Fruit fly (Drosophila melanogaster) whole organism, embryonic: ENCODE measurements around the gene CG6656.

Source experiments
- Adf1 ChIP-seq: fragments of 200-800 bp; sonication (Bioruptor generic); IDR thresholded peaks from 2 replicates; pipeline ENCODE4 v1.3.6; 2022; ENCODE audit warnings: missing biosample characterization, missing genetic modification characterization
- Aef1 ChIP-seq: fragments of 200-800 bp; sonication (Bioruptor generic); IDR thresholded peaks from 3 replicates; pipeline ENCODE4 v1.3.6; 2022; ENCODE audit warnings: missing biosample characterization, missing genetic modification characterization
- Antp ChIP-seq: fragments of 200-800 bp; sonication (Bioruptor generic); optimal IDR thresholded peaks from 3 replicates; lab custom pipeline; 2016; ENCODE audit warnings: missing biosample characterization, missing genetic modification characterization
- B-H1 ChIP-seq: fragments of 200-800 bp; sonication (Bioruptor generic); IDR thresholded peaks from 3 replicates; pipeline ENCODE4 v1.3.6; 2022; ENCODE audit warnings: missing biosample characterization, missing genetic modification characterization
- Blimp-1 ChIP-seq: fragments of 200-800 bp; sonication (Bioruptor generic); optimal IDR thresholded peaks from 3 replicates; lab custom pipeline; 2018; ENCODE audit warnings: missing biosample characterization, missing genetic modification characterization, mild to moderate bottlenecking, moderate library complexity, missing genetic modification reagents
- BtbVII ChIP-seq: fragments of 200-800 bp; sonication (Bioruptor generic); optimal IDR thresholded peaks from 3 replicates; lab custom pipeline; 2017; ENCODE audit warnings: missing biosample characterization, mild to moderate bottlenecking, missing genetic modification characterization
- CG10209 ChIP-seq: fragments of 200-800 bp; sonication (Bioruptor generic); optimal IDR thresholded peaks from 3 replicates; lab custom pipeline; 2017; ENCODE audit warnings: missing biosample characterization, mild to moderate bottlenecking, missing genetic modification characterization, missing genetic modification reagents
- CG10979 ChIP-seq: fragments of 200-800 bp; sonication (Bioruptor generic); optimal IDR thresholded peaks from 2 replicates; lab custom pipeline; 2018; ENCODE audit warnings: missing biosample characterization, mild to moderate bottlenecking, missing genetic modification characterization, moderate library complexity
- CG13424 ChIP-seq: fragments of 200-800 bp; sonication (Bioruptor generic); optimal IDR thresholded peaks from 2 replicates; lab custom pipeline; 2019; ENCODE audit warnings: missing biosample characterization, mild to moderate bottlenecking, missing genetic modification characterization, moderate library complexity
- CG13775 ChIP-seq: fragments of 200-800 bp; sonication (Bioruptor generic); optimal IDR thresholded peaks from 3 replicates; lab custom pipeline; 2017; ENCODE audit warnings: missing biosample characterization, mild to moderate bottlenecking, missing genetic modification characterization
- CG14710 ChIP-seq: fragments of 200-800 bp; sonication (Bioruptor generic); optimal IDR thresholded peaks from 3 replicates; lab custom pipeline; 2019; ENCODE audit warnings: missing biosample characterization, mild to moderate bottlenecking, missing genetic modification characterization, moderate library complexity
- CG15269 ChIP-seq: fragments of 200-800 bp; sonication (Bioruptor generic); optimal IDR thresholded peaks from 2 replicates; lab custom pipeline; 2018; ENCODE audit warnings: missing biosample characterization, mild to moderate bottlenecking, missing genetic modification characterization, moderate library complexity
- CG17328 ChIP-seq: fragments of 200-800 bp; sonication (Bioruptor generic); IDR thresholded peaks from 2 replicates; pipeline ENCODE4 v1.3.6; 2022; ENCODE audit warnings: missing biosample characterization, missing genetic modification characterization
- CG17361 ChIP-seq: fragments of 200-800 bp; sonication (Bioruptor generic); IDR thresholded peaks from 3 replicates; pipeline ENCODE4 v1.3.6; 2022; ENCODE audit warnings: missing biosample characterization, missing genetic modification characterization
- CG31224 ChIP-seq: fragments of 200-800 bp; sonication (Bioruptor generic); IDR thresholded peaks from 2 replicates; pipeline ENCODE4 v1.3.6; 2022; ENCODE audit warnings: missing biosample characterization, missing genetic modification characterization
- CG32772 ChIP-seq: fragments of 200-800 bp; sonication (Bioruptor generic); IDR thresholded peaks from 2 replicates; pipeline ENCODE4 v1.3.6; 2022; ENCODE audit warnings: missing biosample characterization, missing genetic modification characterization
- CG33557 ChIP-seq: fragments of 200-800 bp; sonication (Bioruptor generic); optimal IDR thresholded peaks from 2 replicates; lab custom pipeline; 2019; ENCODE audit warnings: missing biosample characterization, mild to moderate bottlenecking, missing genetic modification characterization, moderate library complexity
- CG4820 ChIP-seq: fragments of 200-800 bp; sonication (Bioruptor generic); optimal IDR thresholded peaks from 3 replicates; lab custom pipeline; 2016; ENCODE audit warnings: missing biosample characterization, missing genetic modification characterization
- CG5245 ChIP-seq: fragments of 200-800 bp; sonication (Bioruptor generic); optimal IDR thresholded peaks from 3 replicates; lab custom pipeline; 2016; ENCODE audit warnings: missing biosample characterization, missing genetic modification characterization
- CG6272 ChIP-seq: fragments of 200-800 bp; sonication (Bioruptor generic); IDR thresholded peaks from 2 replicates; pipeline ENCODE4 v1.3.6; 2022; ENCODE audit warnings: missing biosample characterization, missing genetic modification characterization
- CG6654 ChIP-seq: fragments of 200-800 bp; sonication (Bioruptor generic); optimal IDR thresholded peaks from 2 replicates; lab custom pipeline; 2017; ENCODE audit warnings: missing biosample characterization, mild to moderate bottlenecking, missing genetic modification characterization
- CG7556 ChIP-seq: fragments of 200-800 bp; sonication (Bioruptor generic); optimal IDR thresholded peaks from 2 replicates; lab custom pipeline; 2017; ENCODE audit warnings: missing biosample characterization, mild to moderate bottlenecking, missing genetic modification characterization
- CG7839 ChIP-seq: fragments of 200-800 bp; sonication (Bioruptor generic); optimal IDR thresholded peaks from 3 replicates; lab custom pipeline; 2018; ENCODE audit warnings: missing biosample characterization, mild to moderate bottlenecking, missing genetic modification characterization, moderate library complexity
- CG8388 ChIP-seq: fragments of 200-800 bp; sonication (Bioruptor generic); optimal IDR thresholded peaks from 2 replicates; lab custom pipeline; 2019; ENCODE audit warnings: missing biosample characterization, mild to moderate bottlenecking, missing genetic modification characterization, moderate library complexity
- CoRest ChIP-seq: fragments of 200-800 bp; sonication (Bioruptor generic); optimal IDR thresholded peaks from 3 replicates; lab custom pipeline; 2018; ENCODE audit warnings: missing biosample characterization, mild to moderate bottlenecking, missing genetic modification characterization, moderate library complexity
- Fer2 ChIP-seq: fragments of 200-800 bp; sonication (Bioruptor generic); optimal IDR thresholded peaks from 2 replicates; lab custom pipeline; 2018; ENCODE audit warnings: missing biosample characterization, mild to moderate bottlenecking, missing genetic modification characterization, moderate library complexity
- HLH3B ChIP-seq: fragments of 200-800 bp; sonication (Bioruptor generic); IDR thresholded peaks from 2 replicates; pipeline ENCODE4 v1.3.6; 2022; ENCODE audit warnings: missing biosample characterization, missing genetic modification characterization
- Hr3 ChIP-seq: fragments of 200-800 bp; sonication (Bioruptor generic); optimal IDR thresholded peaks from 3 replicates; lab custom pipeline; 2016; ENCODE audit warnings: missing biosample characterization, missing genetic modification characterization
- Nf-YA ChIP-seq: fragments of 200-800 bp; sonication (Bioruptor generic); IDR thresholded peaks from 2 replicates; pipeline ENCODE4 v1.3.6; 2022; ENCODE audit warnings: missing biosample characterization, missing genetic modification characterization
- Sox100B ChIP-seq: fragments of 200-800 bp; sonication (Bioruptor generic); optimal IDR thresholded peaks from 3 replicates; lab custom pipeline; 2018; ENCODE audit warnings: missing biosample characterization, mild to moderate bottlenecking, missing genetic modification characterization
- Xrp1 ChIP-seq: fragments of 200-800 bp; sonication (Bioruptor generic); IDR thresholded peaks from 2 replicates; pipeline ENCODE4 v1.3.6; 2022; ENCODE audit warnings: missing biosample characterization, missing genetic modification characterization
- ara ChIP-seq: fragments of 200-800 bp; sonication (Bioruptor generic); IDR thresholded peaks from 2 replicates; pipeline ENCODE4 v1.3.6; 2022; ENCODE audit warnings: missing biosample characterization, missing genetic modification characterization
- bsh ChIP-seq, 2 experiments: fragments of 200-800 bp; sonication (Bioruptor generic); optimal IDR thresholded peaks; 2 replicates each; lab custom pipeline; 2017 to 2018; ENCODE audit warnings: mild to moderate bottlenecking in 2 of 2, missing biosample characterization in 2 of 2, missing genetic modification characterization in 2 of 2, moderate library complexity in 1 of 2
- chinmo ChIP-seq: fragments of 200-800 bp; sonication (Bioruptor generic); IDR thresholded peaks from 4 replicates; pipeline ENCODE4 v1.3.6; 2022; ENCODE audit warnings: missing biosample characterization, missing genetic modification characterization; ENCODE audit not compliant: partially characterized antibody
- dmrt99B ChIP-seq: fragments of 200-800 bp; sonication (Bioruptor generic); optimal IDR thresholded peaks from 2 replicates; lab custom pipeline; 2018; ENCODE audit warnings: missing biosample characterization, mild to moderate bottlenecking, missing genetic modification characterization, moderate library complexity
- dysf ChIP-seq: fragments of 200-800 bp; sonication (Bioruptor generic); IDR thresholded peaks from 3 replicates; pipeline ENCODE4 v1.3.6; 2022; ENCODE audit warnings: missing biosample characterization, missing genetic modification characterization
- ems ChIP-seq: fragments of 200-800 bp; sonication (Bioruptor generic); optimal IDR thresholded peaks from 3 replicates; lab custom pipeline; 2016; ENCODE audit warnings: missing biosample characterization, missing genetic modification characterization
- esg ChIP-seq: fragments of 200-800 bp; sonication (Bioruptor generic); conservative IDR thresholded peaks from 2 replicates; pipeline ENCODE4 v1.3.6; 2022; ENCODE audit warnings: missing biosample characterization, missing genetic modification characterization
- gem ChIP-seq: fragments of 200-800 bp; sonication (Bioruptor generic); optimal IDR thresholded peaks from 2 replicates; lab custom pipeline; 2019; ENCODE audit warnings: missing biosample characterization, mild to moderate bottlenecking, missing genetic modification characterization, moderate library complexity
- grau ChIP-seq: fragments of 200-800 bp; optimal IDR thresholded peaks from 3 replicates; lab custom pipeline; 2019; ENCODE audit warnings: missing biosample characterization, mild to moderate bottlenecking, missing genetic modification characterization, moderate library complexity
- lola ChIP-seq, 3 experiments: fragments of >200 bp in 2 of 3; fragments of 200-800 bp in 1 of 3; sonication (Bioruptor generic) in 1 of 3; optimal IDR thresholded peaks; 2 replicates each; lab custom pipeline; 2017 to 2019; ENCODE audit warnings: missing biosample characterization in 3 of 3, missing genetic modification characterization in 3 of 3, mild to moderate bottlenecking in 1 of 3, moderate library complexity in 1 of 3
- mam ChIP-seq: fragments of 200-800 bp; sonication (Bioruptor generic); optimal IDR thresholded peaks from 3 replicates; lab custom pipeline; 2016; ENCODE audit warnings: missing biosample characterization, missing genetic modification characterization
- otp ChIP-seq: fragments of 200-800 bp; sonication (Bioruptor generic); IDR thresholded peaks from 3 replicates; pipeline ENCODE4, ENCODE4 v1.3.6; 2022; ENCODE audit warnings: missing biosample characterization, missing genetic modification characterization
- pum ChIP-seq: fragments of 200-800 bp; sonication (Bioruptor generic); optimal IDR thresholded peaks from 2 replicates; lab custom pipeline; 2016; ENCODE audit warnings: missing biosample characterization, missing genetic modification characterization
- row ChIP-seq: fragments of 200-800 bp; sonication (Bioruptor generic); IDR thresholded peaks from 3 replicates; pipeline ENCODE4 v1.3.6; 2022; ENCODE audit warnings: missing biosample characterization, missing genetic modification characterization
- slbo ChIP-seq: fragments of 200-800 bp; sonication (Bioruptor generic); IDR thresholded peaks from 2 replicates; pipeline ENCODE4 v1.3.6; 2022; ENCODE audit warnings: missing biosample characterization, missing genetic modification characterization
- slou ChIP-seq: fragments of 200-800 bp; sonication (Bioruptor generic); optimal IDR thresholded peaks from 3 replicates; lab custom pipeline; 2016; ENCODE audit warnings: missing biosample characterization, missing genetic modification characterization
- tin ChIP-seq: fragments of 200-800 bp; sonication (Bioruptor generic); optimal IDR thresholded peaks from 3 replicates; lab custom pipeline; 2016; ENCODE audit warnings: missing biosample characterization, missing genetic modification characterization
- unpg ChIP-seq: fragments of 200-800 bp; sonication (Bioruptor generic); optimal IDR thresholded peaks from 3 replicates; lab custom pipeline; 2018; ENCODE audit warnings: missing biosample characterization, mild to moderate bottlenecking, missing genetic modification characterization, moderate library complexity
- wdn ChIP-seq: fragments of 200-800 bp; sonication (Bioruptor generic); IDR thresholded peaks from 2 replicates; pipeline ENCODE4 v1.3.6; 2022; ENCODE audit warnings: missing biosample characterization, missing genetic modification characterization

The CG6656 gene

DNA sequence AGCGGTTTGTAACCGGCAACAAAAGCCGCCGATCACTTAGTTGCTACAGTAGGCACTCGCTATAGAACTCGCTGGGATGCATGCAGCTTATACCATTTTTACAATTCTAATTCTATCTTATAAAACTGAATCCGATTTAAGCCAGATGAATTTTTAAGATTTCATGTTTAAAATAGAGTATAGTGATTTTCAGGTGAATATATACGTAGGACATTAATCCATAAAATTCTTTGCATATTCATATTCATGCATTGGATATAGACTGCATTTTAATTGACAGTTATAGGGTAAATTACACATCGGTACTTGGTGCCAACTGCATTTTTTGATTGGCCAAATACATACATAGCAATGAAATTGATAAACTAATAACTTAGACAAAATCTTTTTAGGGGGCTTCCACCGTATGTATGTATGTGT lies 12.5 kb downstream of the CG6656 start:
- TF ChIP-seq pum (GFP tag; lab: Kevin White, UChicago) = peak; percentile 11
- peak; percentile 41; the same call in 1 of the 2 replicates for TF ChIP-seq CG17328
- no peak for TF ChIP-seq chinmo (GFP tag; lab: Robert Waterston, UW)
- TF ChIP-seq B-H1 (GFP tag; lab: Robert Waterston, UW) = peak; percentile 29; the same call in 1 of the 3 replicates
- TF ChIP-seq CG33557 (GFP tag; lab: Kevin White, UChicago) = peak; percentile 13
- peak; percentile 84 for TF ChIP-seq grau (tag; lab: Kevin White, UChicago)
- TF ChIP-seq tin (GFP tag; lab: Kevin White, UChicago) = peak; percentile 12
- TF ChIP-seq BtbVII (GFP tag; lab: Kevin White, UChicago) = no peak
- TF ChIP-seq CG17361 (GFP tag; lab: Robert Waterston, UW) = peak; percentile 85
- 0 out of 2 replicates have a peak, but pooled peaks have one; percentile 23 for TF ChIP-seq Nf-YA (GFP tag; lab: Robert Waterston, UW)
- TF ChIP-seq Fer2 = no peak
- TF ChIP-seq CG10209 (GFP tag; lab: Kevin White, UChicago) = peak; percentile 22
- no peak for TF ChIP-seq dmrt99B (tag; lab: Kevin White, UChicago)
- TF ChIP-seq Hr3 (GFP tag; lab: Kevin White, UChicago) = peak; percentile 20
- TF ChIP-seq esg (GFP tag; lab: Robert Waterston, UW) = peak; percentile 39; the same call in 1 of the 2 replicates
- peak; percentile 10 for TF ChIP-seq CG13775 (GFP tag; lab: Kevin White, UChicago)
- peak; percentile 40 for TF ChIP-seq ara
- TF ChIP-seq Aef1 (GFP tag; lab: Robert Waterston, UW) = peak; percentile 39; the same call in 1 of the 3 replicates
- TF ChIP-seq ems = peak; percentile 16
- no peak for TF ChIP-seq wdn (GFP tag; lab: Robert Waterston, UW)
- TF ChIP-seq CG32772 (GFP tag; lab: Robert Waterston, UW) = peak; percentile 67
- TF ChIP-seq unpg = no peak
- TF ChIP-seq CG15269 (tag; lab: Kevin White, UChicago) = no peak
- peak; percentile 75 for TF ChIP-seq CG7839 (tag; lab: Kevin White, UChicago)
- TF ChIP-seq CG10979 = peak; percentile 49
- TF ChIP-seq lola (GFP tag; optimal IDR thresholded peaks at IDR 0.05; lab: Kevin White, UChicago) = peak in 1 of 3 experiments; percentile 56
- TF ChIP-seq Blimp-1 (GFP tag; lab: Kevin White, UChicago) = peak; percentile 39
- TF ChIP-seq Adf1 = 0 out of 2 replicates have a peak, but pooled peaks have one; percentile 1
- 0 out of 2 replicates have a peak, but pooled peaks have one; percentile 42 for TF ChIP-seq Xrp1
- peak; percentile 65 for TF ChIP-seq dysf (GFP tag; lab: Robert Waterston, UW)
- TF ChIP-seq CG7556 (GFP tag; lab: Kevin White, UChicago) = peak; percentile 50
- 0 out of 3 replicates have a peak, but pooled peaks have one; percentile 45 for TF ChIP-seq otp (GFP tag; lab: Robert Waterston, UW)
- TF ChIP-seq slou (GFP tag; lab: Kevin White, UChicago) = peak; percentile 14
- TF ChIP-seq CG4820 (GFP tag; lab: Kevin White, UChicago) = peak; percentile 44
- TF ChIP-seq mam (GFP tag; lab: Kevin White, UChicago) = peak; percentile 0
- peak; percentile 12 for TF ChIP-seq Sox100B (GFP tag; lab: Kevin White, UChicago)
- peak; percentile 23; the same call in 1 of the 2 replicates for TF ChIP-seq CG6272 (GFP tag; lab: Robert Waterston, UW)
- TF ChIP-seq CG5245 (GFP tag; lab: Kevin White, UChicago) = peak; percentile 33
- TF ChIP-seq CG14710 = peak; percentile 38
- peak in 1 of 2 experiments; percentile 35 for TF ChIP-seq bsh (GFP tag; optimal IDR thresholded peaks at IDR 0.05; lab: Kevin White, UChicago)
- TF ChIP-seq CG6654 (GFP tag; lab: Kevin White, UChicago) = peak; percentile 9
- peak; percentile 18 for TF ChIP-seq CG13424 (tag; lab: Kevin White, UChicago)
- TF ChIP-seq CG8388 (GFP tag; lab: Kevin White, UChicago) = peak; percentile 32
- peak; percentile 36 for TF ChIP-seq gem (tag; lab: Kevin White, UChicago)
- peak; percentile 42; the same call in 1 of the 2 replicates for TF ChIP-seq HLH3B (GFP tag; lab: Robert Waterston, UW)
- TF ChIP-seq CoRest (tag; lab: Kevin White, UChicago) = peak; percentile 45
- TF ChIP-seq Antp (GFP tag; lab: Kevin White, UChicago) = peak; percentile 25
- TF ChIP-seq row (GFP tag; lab: Robert Waterston, UW) = peak; percentile 66
- peak; percentile 55 for TF ChIP-seq slbo (GFP tag; lab: Robert Waterston, UW)
- peak; percentile 32 for TF ChIP-seq CG31224 (GFP tag; lab: Robert Waterston, UW)
